Fruit fly (Drosophila melanogaster) whole organism, adult: ENCODE data around the gene MED14.
A peak's percentile ranks its signal among the peaks of the same experiment; 100 is the strongest.

Experiments used
- CG11617 ChIP-seq: fragments of 200-800 bp; sonication (Bioruptor generic); optimal IDR thresholded peaks from 2 replicates; lab custom pipeline; 2017; ENCODE audit warnings: mild to moderate bottlenecking, missing biosample characterization, missing genetic modification reagents, missing genetic modification characterization
- CG12768 ChIP-seq: fragments of 200-800 bp; sonication (Bioruptor generic); optimal IDR thresholded peaks from 2 replicates; lab custom pipeline; 2017; ENCODE audit warnings: missing biosample characterization, missing genetic modification characterization, mild to moderate bottlenecking, moderate library complexity, missing genetic modification reagents
- CG14711 ChIP-seq: fragments of 200-800 bp; sonication (Bioruptor generic); optimal IDR thresholded peaks from 2 replicates; lab custom pipeline; 2018; ENCODE audit warnings: missing biosample characterization, mild to moderate bottlenecking, missing genetic modification characterization, moderate library complexity
- CG1620 ChIP-seq: fragments of 200-800 bp; sonication (Bioruptor generic); optimal IDR thresholded peaks from 2 replicates; lab custom pipeline; 2016; ENCODE audit warnings: missing biosample characterization, missing genetic modification characterization
- CG33017 ChIP-seq: fragments of 200-800 bp; sonication (Bioruptor generic); optimal IDR thresholded peaks from 2 replicates; lab custom pipeline; 2018; ENCODE audit warnings: missing biosample characterization, mild to moderate bottlenecking, missing genetic modification characterization, moderate library complexity
- CG5204 ChIP-seq: fragments of 200-800 bp; sonication (Bioruptor generic); optimal IDR thresholded peaks from 2 replicates; lab custom pipeline; 2016; ENCODE audit warnings: missing biosample characterization, missing genetic modification characterization
- CG7045 ChIP-seq: fragments of 200-800 bp; sonication (Bioruptor generic); optimal IDR thresholded peaks from 2 replicates; lab custom pipeline; 2017; ENCODE audit warnings: missing biosample characterization, mild to moderate bottlenecking, missing genetic modification characterization
- CG7101 ChIP-seq: fragments of 200-800 bp; sonication (Bioruptor generic); optimal IDR thresholded peaks from 2 replicates; lab custom pipeline; 2018; ENCODE audit warnings: missing biosample characterization, mild to moderate bottlenecking, missing genetic modification characterization, moderate library complexity
- Clk ChIP-seq: fragments of 200-800 bp; sonication (Bioruptor generic); optimal IDR thresholded peaks from 2 replicates; lab custom pipeline; 2017; ENCODE audit warnings: missing biosample characterization, missing genetic modification characterization
- Crg-1 ChIP-seq: fragments of 200-800 bp; sonication (Bioruptor generic); optimal IDR thresholded peaks from 2 replicates; lab custom pipeline; 2016; ENCODE audit warnings: missing biosample characterization, missing genetic modification characterization
- Hr96 ChIP-seq: fragments of 200-800 bp; sonication (Bioruptor generic); optimal IDR thresholded peaks from 2 replicates; lab custom pipeline; 2016; ENCODE audit warnings: missing biosample characterization, missing genetic modification characterization
- Mnt ChIP-seq: fragments of 200-800 bp; sonication (Bioruptor generic); optimal IDR thresholded peaks from 2 replicates; lab custom pipeline; 2016; ENCODE audit warnings: missing biosample characterization, mild to moderate bottlenecking, missing genetic modification characterization
- bab1 ChIP-seq: fragments of 200-800 bp; sonication (Bioruptor generic); optimal IDR thresholded peaks from 3 replicates; lab custom pipeline; 2019; ENCODE audit warnings: missing biosample characterization, mild to moderate bottlenecking, missing genetic modification characterization, moderate library complexity
- cic ChIP-seq: fragments of 200-800 bp; sonication (Bioruptor generic); optimal IDR thresholded peaks from 2 replicates; lab custom pipeline; 2017; ENCODE audit warnings: missing biosample characterization, mild to moderate bottlenecking, missing genetic modification characterization, moderate library complexity
- cnc ChIP-seq, 2 experiments: fragments of >200 bp; optimal IDR thresholded peaks; 2 replicates each; lab custom pipeline; 2017
- kay ChIP-seq: fragments of 200-800 bp; sonication (Bioruptor generic); peaks from one replicate; lab custom pipeline; 2016; ENCODE audit warnings: missing biosample characterization, missing genetic modification characterization, borderline replicate concordance
- ovo ChIP-seq: fragments of 200-800 bp; sonication (Bioruptor generic); optimal IDR thresholded peaks from 2 replicates; lab custom pipeline; 2016; ENCODE audit warnings: missing biosample characterization, missing genetic modification characterization
- pad ChIP-seq: fragments of 200-800 bp; sonication (Bioruptor generic); optimal IDR thresholded peaks from 3 replicates; lab custom pipeline; 2017; ENCODE audit warnings: missing biosample characterization, missing genetic modification characterization, mild to moderate bottlenecking, moderate library complexity, missing genetic modification reagents
- tj ChIP-seq: fragments of 200-800 bp; sonication (Bioruptor generic); optimal IDR thresholded peaks from 3 replicates; lab custom pipeline; 2017; ENCODE audit warnings: missing biosample characterization, mild to moderate bottlenecking, missing genetic modification characterization, moderate library complexity
- toe ChIP-seq: fragments of 200-800 bp; sonication (Bioruptor generic); optimal IDR thresholded peaks from 2 replicates; lab custom pipeline; 2016; ENCODE audit warnings: missing biosample characterization, missing genetic modification characterization

MED14 gene

DNA sequence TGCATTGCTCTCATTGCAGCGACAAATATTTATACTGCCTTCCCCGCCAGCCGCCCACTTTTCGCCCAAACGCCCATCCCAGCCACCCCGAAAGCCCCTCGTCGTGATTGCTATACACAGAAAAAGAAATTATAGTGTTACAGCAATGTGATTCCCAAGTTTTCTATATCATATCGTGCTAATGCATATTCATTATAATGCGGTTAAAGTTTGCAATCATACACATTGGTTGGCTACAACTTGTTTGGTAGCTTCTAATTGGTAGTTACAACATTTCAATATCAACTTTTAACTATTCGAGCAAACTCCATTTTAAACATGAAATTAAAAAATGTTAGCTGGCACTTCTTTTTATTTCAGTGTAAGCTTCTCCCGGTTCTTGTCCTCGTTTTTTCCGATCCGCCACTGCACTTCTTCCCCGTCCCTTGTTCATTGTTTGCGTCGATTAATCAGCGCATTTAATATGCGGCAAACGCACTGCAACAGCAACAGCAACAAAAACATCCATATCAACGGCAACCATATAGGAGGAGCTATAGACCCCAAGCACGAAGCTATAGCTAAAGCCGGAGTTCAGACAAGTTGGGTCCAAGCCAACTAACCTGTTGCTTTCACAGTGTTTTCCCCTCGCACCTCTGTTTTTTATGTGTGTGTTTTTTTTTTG is 26.9 kb upstream of the MED14 start:
- no peak for TF ChIP-seq pad (GFP tag; lab: Kevin White, UChicago)
- no peak for TF ChIP-seq kay (GFP tag; lab: Kevin White, UChicago)
- no peak for TF ChIP-seq CG14711 (tag; lab: Kevin White, UChicago)
- TF ChIP-seq cic, result no peak
- TF ChIP-seq cnc (optimal IDR thresholded peaks at IDR 0.05; lab: Kevin White, UChicago), result no peak
- no peak for TF ChIP-seq Clk (GFP tag; lab: Kevin White, UChicago)
- no peak for TF ChIP-seq toe (GFP tag; lab: Kevin White, UChicago)
- TF ChIP-seq ovo (GFP tag; lab: Kevin White, UChicago), result no peak
- TF ChIP-seq CG7045 (GFP tag; lab: Kevin White, UChicago), result peak; percentile 47
- TF ChIP-seq tj (GFP tag; lab: Kevin White, UChicago), result peak; percentile 56
- TF ChIP-seq CG5204, result no peak

DNA sequence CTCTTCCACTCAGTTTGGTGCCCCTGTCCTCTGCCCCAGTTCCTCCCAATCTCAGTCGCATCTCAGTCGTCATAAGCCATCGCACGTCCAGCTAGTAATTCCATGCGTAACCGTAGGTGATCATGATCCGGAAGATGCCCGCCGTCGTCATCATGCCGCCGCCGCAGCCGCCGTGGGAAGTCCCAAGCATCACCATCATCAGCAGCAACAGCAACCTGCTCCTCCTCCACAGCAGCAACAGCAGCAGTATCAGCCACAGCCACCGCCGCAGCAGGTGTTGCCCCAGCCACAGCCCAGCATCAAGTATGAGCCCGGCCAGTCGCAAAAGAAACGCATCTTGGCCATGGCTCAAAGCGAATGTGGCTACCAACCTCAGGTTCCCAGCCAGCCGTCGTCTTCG is 20.1 kb upstream of the MED14 start:
- TF ChIP-seq CG12768 (GFP tag; lab: Kevin White, UChicago) (no peak), Mnt (no peak), CG7101 (tag; lab: Kevin White, UChicago) (no peak), CG14711 (tag; lab: Kevin White, UChicago) (no peak), pad (GFP tag; lab: Kevin White, UChicago) (no peak)

DNA sequence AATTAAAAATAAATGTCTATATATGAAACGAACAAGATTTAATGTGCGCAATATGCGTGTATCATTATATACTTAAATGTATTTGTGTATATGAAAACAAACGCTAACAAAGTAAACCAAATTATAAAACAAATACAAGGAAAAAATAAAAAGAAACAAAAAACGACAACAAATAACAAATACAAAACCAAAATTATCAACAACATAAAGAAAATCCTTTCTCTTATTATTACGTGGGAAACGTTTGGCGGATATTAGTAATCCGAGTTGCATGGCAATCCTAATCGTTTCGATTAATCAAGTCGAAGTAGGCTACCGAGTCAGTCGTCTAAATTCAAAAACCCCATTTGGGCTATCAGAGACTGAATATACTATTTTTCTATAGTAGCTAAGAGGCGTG is 12.0 kb upstream of the MED14 start, which contains the start of gene Ppm1:
TSS of gene Ppm1 (plus strand) at position 301 of the 400 bp plus-strand sequence.
- TF ChIP-seq CG11617 (GFP tag; lab: Kevin White, UChicago), result no peak
- TF ChIP-seq Crg-1 (GFP tag; lab: Kevin White, UChicago), result no peak
- TF ChIP-seq cnc (optimal IDR thresholded peaks at IDR 0.05; lab: Kevin White, UChicago), result no peak
- TF ChIP-seq CG7045 (GFP tag; lab: Kevin White, UChicago), result no peak
- no peak for TF ChIP-seq CG7101 (tag; lab: Kevin White, UChicago)
- TF ChIP-seq toe (GFP tag; lab: Kevin White, UChicago), result no peak
- TF ChIP-seq CG5204, result no peak
- no peak for TF ChIP-seq CG1620 (GFP tag; lab: Kevin White, UChicago)
- TF ChIP-seq Hr96 (GFP tag; lab: Kevin White, UChicago), result no peak
- TF ChIP-seq CG12768 (GFP tag; lab: Kevin White, UChicago), result no peak
- TF ChIP-seq ovo (GFP tag; lab: Kevin White, UChicago), result no peak
- no peak for TF ChIP-seq CG14711 (tag; lab: Kevin White, UChicago)
- TF ChIP-seq kay (GFP tag; lab: Kevin White, UChicago), result no peak

DNA sequence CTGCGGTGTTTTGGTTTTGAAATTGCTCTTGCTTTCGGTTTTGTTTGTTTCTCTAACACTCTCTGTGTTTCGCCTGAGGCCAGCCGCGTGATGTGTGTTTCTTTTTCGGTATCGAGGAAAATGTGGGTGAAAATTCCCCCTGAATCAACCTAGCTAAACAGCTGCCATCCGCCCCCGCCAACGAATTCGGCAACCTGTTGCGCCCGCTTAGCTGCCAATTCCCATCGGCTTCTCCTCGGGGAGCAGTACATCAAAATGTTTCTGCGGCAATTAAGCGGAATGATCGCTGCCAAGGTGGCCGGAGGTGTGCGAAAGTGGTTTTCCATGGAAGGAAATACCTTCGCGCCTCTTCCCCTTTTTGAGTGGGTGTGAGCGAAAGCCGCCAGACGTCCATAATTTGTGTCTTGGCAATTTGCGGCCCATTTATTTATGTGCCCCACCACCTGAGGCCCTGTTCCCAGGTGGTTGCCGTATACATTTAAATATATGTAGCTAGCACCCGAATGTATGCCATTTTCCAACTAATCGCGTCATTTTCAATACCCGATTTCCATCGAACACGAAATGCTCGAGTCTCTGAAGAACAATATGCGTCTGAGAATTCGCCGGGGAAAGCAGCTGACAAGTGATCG is 6.3 kb upstream of the MED14 start:
- TF ChIP-seq Hr96 (GFP tag; lab: Kevin White, UChicago) (no peak), tj (GFP tag; lab: Kevin White, UChicago) (no peak), cnc (optimal IDR thresholded peaks at IDR 0.05; lab: Kevin White, UChicago) (no peak), toe (GFP tag; lab: Kevin White, UChicago) (no peak), kay (GFP tag; lab: Kevin White, UChicago) (no peak), Clk (GFP tag; lab: Kevin White, UChicago) (no peak), pad (GFP tag; lab: Kevin White, UChicago) (no peak), CG1620 (GFP tag; lab: Kevin White, UChicago) (no peak), CG14711 (tag; lab: Kevin White, UChicago) (no peak), CG7045 (GFP tag; lab: Kevin White, UChicago) (no peak), CG12768 (GFP tag; lab: Kevin White, UChicago) (no peak), cic (no peak), Crg-1 (GFP tag; lab: Kevin White, UChicago) (no peak), Mnt (no peak), ovo (GFP tag; lab: Kevin White, UChicago) (no peak), CG5204 (no peak), CG11617 (GFP tag; lab: Kevin White, UChicago) (no peak), bab1 (GFP tag; lab: Kevin White, UChicago) (no peak), CG33017 (no peak), CG7101 (tag; lab: Kevin White, UChicago) (no peak)

DNA sequence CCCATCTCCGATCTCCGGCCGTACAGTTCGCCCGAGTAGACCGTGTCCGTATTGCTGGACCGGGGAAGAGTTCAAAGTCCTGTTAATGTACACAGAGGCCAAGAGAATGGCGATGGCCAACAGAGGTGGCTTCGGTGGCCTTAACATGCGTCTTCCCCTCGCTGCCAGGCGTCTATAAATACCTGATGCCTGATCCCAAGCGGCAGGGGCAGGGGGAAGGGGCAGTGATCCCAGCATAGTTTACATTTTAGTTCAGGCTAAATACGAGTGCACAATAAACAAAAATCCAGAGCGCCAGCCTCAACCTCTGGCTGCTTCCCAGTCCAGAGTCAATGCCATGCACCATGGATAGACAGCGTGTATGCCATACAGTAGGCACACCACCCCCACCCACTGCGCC is 5.2 kb upstream of the MED14 start:
- TF ChIP-seq CG7101 (tag; lab: Kevin White, UChicago), result no peak
- TF ChIP-seq toe (GFP tag; lab: Kevin White, UChicago), result no peak

DNA sequence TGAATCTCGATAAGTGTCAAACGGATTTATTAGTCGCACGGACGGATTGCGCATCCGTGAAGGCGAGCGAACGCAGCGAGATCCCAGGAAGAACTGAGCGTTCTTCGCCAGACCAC is 4.0 kb upstream of the MED14 start, which contains the start of gene Kah:
TSS of gene Kah (minus strand) at position 101 of the 116 bp plus-strand sequence.
- TF ChIP-seq CG14711 (tag; lab: Kevin White, UChicago) (no peak), cnc (optimal IDR thresholded peaks at IDR 0.05; lab: Kevin White, UChicago) (no peak), Mnt (no peak), kay (GFP tag; lab: Kevin White, UChicago) (no peak)
